Worm (Caenorhabditis elegans): ENCODE results near the gene R10H10.4.

The R10H10.4 gene

DNA sequence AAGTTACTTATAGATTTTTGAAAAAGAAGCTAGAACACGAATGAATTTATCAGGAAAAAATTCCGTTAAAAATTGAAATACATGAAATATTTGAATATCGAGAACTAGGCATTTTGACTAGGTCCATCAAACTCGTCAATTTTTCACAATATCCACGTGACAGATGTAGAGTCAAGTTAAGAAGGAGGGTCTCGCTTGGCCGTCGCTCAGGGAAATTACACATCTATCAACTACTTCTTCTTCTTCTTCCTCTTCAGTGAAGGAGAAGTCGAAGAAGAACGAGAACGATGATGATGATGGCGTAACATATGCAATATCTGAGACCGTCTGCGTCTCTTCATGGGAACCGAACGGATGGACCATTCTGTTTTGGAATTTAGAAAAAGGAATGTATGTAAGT lies 25.1 kb upstream of the R10H10.4 start (continued):
- no peak for TF ChIP-seq ZK546.5 (tag; optimal IDR thresholded peaks at IDR 0.05)
- no peak for TF ChIP-seq ztf-1 (GFP tag; conservative IDR thresholded peaks at IDR 0.05)
- TF ChIP-seq elt-3 (tag; optimal IDR thresholded peaks at IDR 0.05): no peak
- no peak for TF ChIP-seq snpc-4 (tag; optimal IDR thresholded peaks at IDR 0.05)
- no peak for TF ChIP-seq nhr-77 (tag; optimal IDR thresholded peaks at IDR 0.05)

DNA sequence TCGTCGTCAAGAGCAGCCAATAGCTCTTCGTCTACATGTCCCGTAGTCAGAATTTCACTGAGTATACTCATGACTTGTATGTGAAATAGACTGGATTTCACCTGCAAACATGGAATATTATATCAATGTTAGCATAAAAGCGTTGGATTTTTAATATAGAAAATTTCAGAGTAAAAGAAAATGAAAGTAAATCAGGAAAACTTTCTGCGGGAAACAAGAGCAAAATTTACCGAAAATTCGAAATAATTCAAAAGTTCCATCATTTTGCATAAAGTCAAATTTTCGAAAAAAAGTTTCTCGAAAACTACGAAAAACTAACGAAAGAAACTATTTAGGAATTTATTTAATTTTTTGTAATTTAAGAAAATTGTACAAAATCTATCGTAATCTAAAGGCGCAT lies 23.0 kb upstream of the R10H10.4 start, which contains the start of gene F13B12.6:
Gene F13B12.6, minus strand, starts transcription at position 101 of the 400 bp plus-strand sequence.
- TF ChIP-seq crh-2 (tag; optimal IDR thresholded peaks at IDR 0.05) (no peak), egl-27 (tag; optimal IDR thresholded peaks at IDR 0.05) (no peak), gmeb-1 (tag; optimal IDR thresholded peaks at IDR 0.05) (no peak)

DNA sequence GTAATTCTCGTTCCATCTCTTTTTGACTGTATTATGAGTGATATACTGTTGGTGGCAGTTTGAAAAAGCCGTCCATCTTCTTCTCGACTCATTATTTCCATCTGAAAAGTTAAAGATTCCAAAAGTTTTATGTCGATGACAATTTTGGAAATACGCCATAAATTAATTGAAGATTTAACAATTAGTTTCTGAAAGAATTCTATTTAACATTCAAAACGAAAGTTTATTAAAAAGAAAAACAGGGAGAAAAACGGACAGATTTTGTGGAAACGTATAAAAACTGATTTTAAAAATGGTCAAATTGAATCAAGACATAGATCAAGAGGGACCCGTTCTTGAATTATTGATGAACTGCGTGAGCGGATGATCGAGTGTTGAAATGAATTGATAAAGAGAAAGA lies 19.1 kb upstream of the R10H10.4 start, which contains the start of gene R10H10.7:
Gene R10H10.7, minus strand, starts transcription at position 101 of the 400 bp plus-strand sequence.
- TF ChIP-seq lin-13 (GFP tag; optimal IDR thresholded peaks at IDR 0.05) (no peak), elt-3 (tag; optimal IDR thresholded peaks at IDR 0.05) (no peak), F13H6.1 (tag; optimal IDR thresholded peaks at IDR 0.05) (no peak), lin-39 (tag; optimal IDR thresholded peaks at IDR 0.05) (no peak), ZK546.5 (tag; optimal IDR thresholded peaks at IDR 0.05) (no peak), unc-39 (tag; optimal IDR thresholded peaks at IDR 0.05) (no peak), sem-4 (tag; optimal IDR thresholded peaks at IDR 0.05) (no peak), sma-9 (GFP tag; optimal IDR thresholded peaks at IDR 0.05) (no peak), sma-9 (tag; optimal IDR thresholded peaks at IDR 0.05) (no peak)

DNA sequence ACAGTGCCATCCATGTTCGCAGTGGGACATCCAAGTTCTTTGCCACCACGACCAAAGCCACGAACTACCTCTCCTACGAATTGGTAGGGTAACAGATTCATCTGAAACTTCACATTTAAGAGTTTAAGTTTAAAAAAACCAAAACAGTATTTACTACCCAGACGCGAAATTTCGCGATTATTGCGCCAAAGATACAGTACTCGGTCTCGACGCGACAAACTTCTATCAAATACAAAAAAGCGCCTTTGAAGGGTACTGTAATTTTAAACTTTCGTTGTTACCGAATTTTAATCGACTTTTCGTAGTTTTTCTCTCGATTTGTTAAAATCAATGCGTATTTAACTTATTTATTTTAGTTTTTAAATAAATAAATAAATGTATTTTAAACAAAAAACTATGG lies 14.6 kb upstream of the R10H10.4 start, which contains the start of gene rfk-1:
Gene rfk-1, minus strand, starts transcription at position 101 of the 400 bp plus-strand sequence.
- TF ChIP-seq F13H6.1 (tag; optimal IDR thresholded peaks at IDR 0.05) (no peak), dmd-4 (tag; optimal IDR thresholded peaks at IDR 0.05) (no peak), gmeb-1 (tag; optimal IDR thresholded peaks at IDR 0.05) (no peak), nhr-129 (tag; optimal IDR thresholded peaks at IDR 0.05) (no peak), sem-4 (tag; optimal IDR thresholded peaks at IDR 0.05) (no peak), unc-55 (GFP tag; optimal IDR thresholded peaks at IDR 0.05) (no peak), sma-3 (GFP tag; optimal IDR thresholded peaks at IDR 0.05) (no peak), nhr-11 (tag; optimal IDR thresholded peaks at IDR 0.05) (no peak)

DNA sequence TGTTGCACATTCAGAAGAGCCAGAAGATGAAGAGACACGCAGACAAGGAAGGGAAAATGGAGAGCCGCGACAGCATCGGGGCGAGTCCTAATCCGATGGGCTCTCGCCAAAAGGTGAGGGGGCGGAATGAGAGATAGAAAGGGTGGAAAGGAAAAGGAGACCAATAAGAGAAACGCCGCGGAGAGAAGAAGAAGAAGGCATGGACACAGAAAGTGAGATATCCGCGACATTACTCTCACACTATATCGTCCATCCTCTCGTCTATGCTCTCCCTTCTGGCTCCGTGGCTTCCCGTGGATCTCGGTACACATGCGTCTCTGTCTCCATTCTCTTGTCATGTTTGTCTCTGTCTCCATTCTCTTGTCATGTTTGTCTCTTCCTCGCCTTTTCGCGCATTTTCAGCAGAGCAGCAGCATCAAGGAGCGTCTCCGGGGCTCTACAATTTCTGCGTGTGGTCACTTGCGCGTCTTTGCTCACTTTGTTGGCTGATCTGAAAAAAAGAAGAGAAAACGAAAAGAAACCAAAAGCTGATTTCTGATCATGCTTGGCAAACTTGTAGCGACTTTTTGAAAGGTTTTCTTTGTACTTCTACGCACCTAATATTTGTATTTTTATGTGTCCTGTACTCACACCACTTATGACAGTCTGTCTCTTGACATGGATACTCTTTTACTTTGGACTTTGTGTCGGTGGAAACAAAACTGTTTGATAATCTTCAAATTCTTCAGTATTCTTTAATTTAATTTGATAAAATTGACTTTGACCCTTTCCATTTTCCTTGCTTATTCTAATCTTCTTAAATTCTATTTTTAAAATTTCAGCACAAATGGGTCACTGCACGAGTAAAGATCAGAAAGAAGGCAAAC lies 8.7 kb upstream of the R10H10.4 start, which contains the start of gene gpa-7:
Gene gpa-7, plus strand, starts transcription at position 816 of the 866 bp plus-strand sequence.
- TF ChIP-seq gmeb-1 (tag; optimal IDR thresholded peaks at IDR 0.05) (no peak), sma-9 (GFP tag; optimal IDR thresholded peaks at IDR 0.05) (peak; percentile 82), sma-9 (tag; optimal IDR thresholded peaks at IDR 0.05) (no peak), unc-55 (GFP tag; optimal IDR thresholded peaks at IDR 0.05) (peak; percentile 67), peb-1 (tag; optimal IDR thresholded peaks at IDR 0.05) (no peak), egl-27 (tag; optimal IDR thresholded peaks at IDR 0.05) (peak; percentile 22), nhr-11 (tag; optimal IDR thresholded peaks at IDR 0.05) (no peak), lin-11 (tag; optimal IDR thresholded peaks at IDR 0.05) (peak; percentile 69), crh-2 (tag; optimal IDR thresholded peaks at IDR 0.05) (peak; percentile 59), mdl-1 (tag; optimal IDR thresholded peaks at IDR 0.05) (peak; percentile 32 to 35), nhr-129 (tag; optimal IDR thresholded peaks at IDR 0.05) (peak; percentile 78), Y55F3AM.14 (GFP tag; optimal IDR thresholded peaks at IDR 0.05) (peak; percentile 22), sem-4 (tag; optimal IDR thresholded peaks at IDR 0.05) (peak; percentile 52), ceh-16 (tag; optimal IDR thresholded peaks at IDR 0.05) (no peak), lsy-2 (tag; optimal IDR thresholded peaks at IDR 0.05) (peak; percentile 25 to 62), nhr-6 (tag; optimal IDR thresholded peaks at IDR 0.05) (peak; percentile 56), nhr-21 (tag; optimal IDR thresholded peaks at IDR 0.05) (peak; percentile 22), zag-1 (tag; optimal IDR thresholded peaks at IDR 0.05) (peak; percentile 85), F13H6.1 (tag; optimal IDR thresholded peaks at IDR 0.05) (peak; percentile 91), snpc-4 (tag; optimal IDR thresholded peaks at IDR 0.05) (peak; percentile 38), nhr-237 (tag; optimal IDR thresholded peaks at IDR 0.05) (no peak), unc-62 (GFP tag; optimal IDR thresholded peaks at IDR 0.05) (no peak), nhr-10 (tag; optimal IDR thresholded peaks at IDR 0.05) (no peak), C34F6.9 (tag; optimal IDR thresholded peaks at IDR 0.05) (peak; percentile 84), ztf-4 (tag; optimal IDR thresholded peaks at IDR 0.05) (peak; percentile 18), fos-1 (tag; optimal IDR thresholded peaks at IDR 0.05) (peak; percentile 27), lin-13 (GFP tag; optimal IDR thresholded peaks at IDR 0.05) (peak; percentile 28)

All from whole organism, L2 larva.